Worm (Caenorhabditis elegans) whole organism, mixed stage, embryonic: ENCODE results near the gene M02B1.3.
"Not testable (repeated sequence)": the region's sequence is repeated elsewhere in the genome, so short reads cannot be mapped to it uniquely, and the experiment has no call there.

ENCODE experiments used
- M03D4.4 ChIP-seq: sonication (generic microtip); optimal IDR thresholded peaks from 2 replicates; lab custom pipeline; 2017; ENCODE audit warnings: mild to moderate bottlenecking, missing genetic modification characterization, missing compliant biosample characterization
- blmp-1 ChIP-seq: fragments of 150-350 bp; optimal IDR thresholded peaks from 2 replicates; lab custom pipeline; 2014; ENCODE audit warnings: missing biosample characterization, missing genetic modification characterization
- ceh-39 ChIP-seq: fragments of 150-350 bp; optimal IDR thresholded peaks from 2 replicates; lab custom pipeline; 2014; ENCODE audit warnings: missing biosample characterization, missing genetic modification characterization
- ceh-43 ChIP-seq: fragments of 200-800 bp; sonication (Bioruptor generic); optimal IDR thresholded peaks from 2 replicates; lab custom pipeline; 2018; ENCODE audit warnings: mild to moderate bottlenecking, missing genetic modification characterization, moderate library complexity, missing compliant biosample characterization
- ces-1 ChIP-seq: fragments of 150-350 bp; optimal IDR thresholded peaks from 2 replicates; lab custom pipeline; 2014; ENCODE audit warnings: missing biosample characterization, missing genetic modification reagents, missing genetic modification characterization
- cnd-1 ChIP-seq: fragments of 200-800 bp; sonication (Bioruptor generic); optimal IDR thresholded peaks from 2 replicates; lab custom pipeline; 2018; ENCODE audit warnings: mild to moderate bottlenecking, missing genetic modification characterization, missing compliant biosample characterization
- drap-1 ChIP-seq: fragments of 200-800 bp; sonication (Bioruptor generic); optimal IDR thresholded peaks from 3 replicates; lab custom pipeline; 2018; ENCODE audit warnings: mild to moderate bottlenecking, missing genetic modification characterization, missing compliant biosample characterization
- elt-1 ChIP-seq: sonication (generic microtip); optimal IDR thresholded peaks from 2 replicates; lab custom pipeline; 2017; ENCODE audit warnings: missing genetic modification characterization, mild to moderate bottlenecking, missing compliant biosample characterization, antibody characterized with exemption, moderate library complexity, borderline replicate concordance; ENCODE audit not compliant: insufficient read depth
- elt-3 ChIP-seq: fragments of 150-350 bp; optimal IDR thresholded peaks from 2 replicates; lab custom pipeline; 2014; ENCODE audit warnings: missing biosample characterization, missing genetic modification characterization
- flh-1 ChIP-seq: fragments of 200-800 bp; sonication (Bioruptor generic); optimal IDR thresholded peaks from 2 replicates; lab custom pipeline; 2018; ENCODE audit warnings: mild to moderate bottlenecking, missing genetic modification characterization, moderate library complexity, missing compliant biosample characterization
- ham-2 ChIP-seq: fragments of 200-800 bp; sonication (Bioruptor generic); optimal IDR thresholded peaks from 2 replicates; lab custom pipeline; 2018; ENCODE audit warnings: mild to moderate bottlenecking, missing genetic modification characterization, missing compliant biosample characterization
- hlh-1 ChIP-seq: fragments of 150-350 bp; optimal IDR thresholded peaks from 2 replicates; lab custom pipeline; 2014; ENCODE audit warnings: missing biosample characterization, missing genetic modification reagents, missing genetic modification characterization
- lin-13 ChIP-seq: fragments of 150-350 bp; optimal IDR thresholded peaks from 2 replicates; lab custom pipeline; 2014; ENCODE audit warnings: missing biosample characterization, missing genetic modification characterization
- lin-32 ChIP-seq: fragments of 200-800 bp; sonication (Bioruptor generic); optimal IDR thresholded peaks from 2 replicates; lab custom pipeline; 2018; ENCODE audit warnings: mild to moderate bottlenecking, missing genetic modification characterization, missing compliant biosample characterization
- lsy-2 ChIP-seq: fragments of 150-350 bp; optimal IDR thresholded peaks from 2 replicates; lab custom pipeline; 2014; ENCODE audit warnings: missing biosample characterization, missing genetic modification characterization
- mep-1 ChIP-seq: fragments of 150-350 bp; optimal IDR thresholded peaks from 2 replicates; lab custom pipeline; 2017; ENCODE audit warnings: missing biosample characterization, missing genetic modification reagents, missing genetic modification characterization, inconsistent platforms
- mls-2 ChIP-seq: sonication (generic microtip); optimal IDR thresholded peaks from 2 replicates; lab custom pipeline; 2016; ENCODE audit warnings: mild to moderate bottlenecking, missing genetic modification characterization, moderate library complexity, missing compliant biosample characterization
- nhr-12 ChIP-seq: fragments of 150-350 bp; optimal IDR thresholded peaks from 2 replicates; lab custom pipeline; 2014; ENCODE audit warnings: missing biosample characterization, missing genetic modification characterization
- nhr-2 ChIP-seq: fragments of 150-350 bp; optimal IDR thresholded peaks from 2 replicates; lab custom pipeline; 2014; ENCODE audit warnings: missing biosample characterization, missing genetic modification characterization
- nhr-237 ChIP-seq: fragments of 150-350 bp; optimal IDR thresholded peaks from 2 replicates; lab custom pipeline; 2014; ENCODE audit warnings: missing biosample characterization, missing genetic modification characterization
- nhr-28 ChIP-seq: fragments of 150-350 bp; optimal IDR thresholded peaks from 2 replicates; lab custom pipeline; 2014; ENCODE audit warnings: missing biosample characterization, missing genetic modification characterization
- nhr-76 ChIP-seq: sonication (generic microtip); optimal IDR thresholded peaks from 2 replicates; lab custom pipeline; 2017; ENCODE audit warnings: missing biosample characterization, missing genetic modification characterization
- pha-4 ChIP-seq: fragments of 150-350 bp; optimal IDR thresholded peaks from 2 replicates; lab custom pipeline; 2018; ENCODE audit warnings: missing biosample characterization, missing genetic modification reagents, missing genetic modification characterization
- sem-2 ChIP-seq: fragments of 200-800 bp; sonication (Bioruptor generic); optimal IDR thresholded peaks from 2 replicates; lab custom pipeline; 2018; ENCODE audit warnings: mild to moderate bottlenecking, missing genetic modification characterization, missing compliant biosample characterization
- sptf-1 ChIP-seq: sonication (generic microtip); optimal IDR thresholded peaks from 2 replicates; lab custom pipeline; 2017; ENCODE audit warnings: mild to moderate bottlenecking, missing genetic modification characterization, moderate library complexity, missing compliant biosample characterization
- unc-120 ChIP-seq: sonication (generic microtip); optimal IDR thresholded peaks from 2 replicates; lab custom pipeline; 2017; ENCODE audit warnings: missing genetic modification characterization, missing compliant biosample characterization; ENCODE audit not compliant: poor library complexity, severe bottlenecking
- unc-39 ChIP-seq: fragments of 150-350 bp; optimal IDR thresholded peaks from 2 replicates; lab custom pipeline; 2014; ENCODE audit warnings: missing biosample characterization, missing genetic modification characterization
- zip-8 ChIP-seq: fragments of 150-350 bp; optimal IDR thresholded peaks from 2 replicates; lab custom pipeline; 2014; ENCODE audit warnings: missing biosample characterization, missing genetic modification characterization
- ztf-11 ChIP-seq: fragments of 150-350 bp; optimal IDR thresholded peaks from 2 replicates; lab custom pipeline; 2014; ENCODE audit warnings: missing biosample characterization, missing genetic modification characterization

The M02B1.3 gene

DNA sequence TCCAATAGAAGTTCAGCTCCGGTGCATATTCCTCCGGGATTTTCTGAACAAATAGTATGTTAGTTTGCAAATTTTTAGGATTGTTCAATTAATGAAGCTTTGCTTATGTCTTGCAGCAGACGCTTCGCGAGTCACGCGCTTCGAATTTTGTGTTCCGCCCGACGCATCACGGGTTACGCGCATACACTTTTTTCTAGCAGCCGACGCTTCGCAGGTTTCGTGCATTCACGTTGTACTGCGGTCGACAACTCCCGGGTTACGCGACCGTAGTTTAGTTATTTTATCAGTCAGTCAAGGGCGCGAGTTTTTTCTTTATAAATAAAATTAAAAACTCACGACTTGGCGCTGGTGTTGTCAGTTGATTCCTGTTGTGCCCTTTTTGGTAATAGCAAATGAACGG lies 33.5 kb downstream of the M02B1.3 start:
- TF ChIP-seq ham-2 (GFP tag; lab: Kevin White, UChicago) (no peak), zip-8 (tag; lab: Kevin White, UChicago) (no peak), sem-2 (GFP tag; lab: Kevin White, UChicago) (no peak), nhr-76 (tag; lab: Kevin White, UChicago) (no peak), lin-32 (GFP tag; lab: Kevin White, UChicago) (no peak), ztf-11 (tag; lab: Kevin White, UChicago) (no peak), ceh-39 (no peak), flh-1 (GFP tag; lab: Kevin White, UChicago) (no peak), nhr-237 (tag; lab: Kevin White, UChicago) (no peak), nhr-2 (tag; lab: Kevin White, UChicago) (no peak), elt-3 (tag; lab: Kevin White, UChicago) (no peak)
- TF ChIP-seq, all 35 proteins: peak for 0

DNA sequence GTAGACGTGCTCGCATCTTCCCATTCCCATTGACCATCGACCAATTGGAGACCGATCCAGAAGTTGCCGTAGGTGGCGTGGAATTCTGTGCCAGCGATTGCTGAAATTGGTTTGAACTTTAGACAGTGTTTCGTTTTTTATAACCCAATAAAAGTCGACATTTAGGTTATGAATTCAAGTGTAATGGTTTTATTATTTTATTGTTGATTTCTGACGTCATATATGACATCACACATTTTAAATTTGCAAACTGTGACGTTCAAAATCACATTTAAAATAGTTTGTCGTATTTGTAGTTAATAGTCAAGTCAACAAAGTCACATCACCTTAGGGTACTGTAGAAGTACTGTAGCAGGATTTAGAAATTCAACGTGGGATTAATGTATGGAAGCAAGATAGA lies 34.0 kb downstream of the M02B1.3 start:
- TF ChIP-seq zip-8 (tag; lab: Kevin White, UChicago) (peak; percentile 84), M03D4.4 (tag; lab: Kevin White, UChicago) (no peak)
- TF ChIP-seq, all 35 proteins: peak for 1

DNA sequence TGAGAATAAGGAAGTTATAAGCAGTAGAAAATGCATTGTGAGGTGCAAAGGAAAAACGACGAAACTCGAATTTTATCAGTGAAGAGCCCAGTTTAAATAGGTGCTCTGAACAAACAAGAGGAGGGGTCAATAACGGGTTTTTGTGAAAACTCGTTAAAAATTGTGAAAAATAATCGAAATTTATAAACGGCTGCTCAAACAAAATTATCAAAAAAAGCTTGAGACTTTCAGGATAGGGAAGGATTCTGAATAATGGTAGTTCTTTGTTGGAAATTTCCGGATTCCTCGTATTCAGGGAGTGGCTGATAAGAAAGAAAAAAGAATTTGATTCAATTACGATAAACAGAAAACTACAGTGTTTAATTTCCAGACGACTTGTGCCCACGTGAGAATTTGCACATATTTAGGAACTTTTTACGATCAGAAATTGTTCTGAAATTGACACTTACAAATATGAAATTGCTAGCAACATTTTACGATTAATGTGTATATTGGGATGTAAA lies 35.2 kb downstream of the M02B1.3 start, which contains the start of gene clec-187:
clec-187 (minus strand) TSS at position 51 of the 503 bp plus-strand sequence.
- no peak for TF ChIP-seq lin-13 (tag; lab: Kevin White, UChicago)
- TF ChIP-seq elt-1 = no peak
- no peak for TF ChIP-seq cnd-1 (tag; lab: Kevin White, UChicago)
- no peak for TF ChIP-seq sptf-1 (tag; lab: Kevin White, UChicago)
- no peak for TF ChIP-seq unc-120 (tag; lab: Kevin White, UChicago)
- TF ChIP-seq unc-39 (tag; lab: Kevin White, UChicago) = no peak
- TF ChIP-seq zip-8 (tag; lab: Kevin White, UChicago) = no peak
- no peak for TF ChIP-seq nhr-237 (tag; lab: Kevin White, UChicago)
- TF ChIP-seq pha-4 = no peak
- no peak for TF ChIP-seq lsy-2
- TF ChIP-seq elt-3 (tag; lab: Kevin White, UChicago) = no peak
- TF ChIP-seq flh-1 (GFP tag; lab: Kevin White, UChicago) = no peak
- no peak for TF ChIP-seq nhr-2 (tag; lab: Kevin White, UChicago)

DNA sequence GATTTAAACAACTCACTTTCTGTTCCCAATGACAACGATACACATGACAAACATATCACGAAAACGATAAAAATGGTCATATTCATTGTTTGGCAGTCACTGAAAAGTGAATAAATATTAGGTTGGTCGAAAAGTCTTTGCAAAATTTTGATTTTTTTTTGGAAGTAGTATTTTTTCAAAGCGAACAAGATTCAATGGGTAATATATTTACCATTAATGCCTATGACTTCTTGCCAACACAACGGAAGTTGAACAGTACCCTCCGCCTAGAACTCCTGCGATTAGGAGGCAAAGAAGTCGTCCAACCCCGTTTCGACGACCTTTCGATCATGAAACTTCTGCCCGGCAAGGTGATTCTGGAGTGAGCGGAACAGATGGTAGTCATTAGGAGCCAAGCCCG lies 39.0 kb downstream of the M02B1.3 start, which contains the start of gene ZK896.1:
ZK896.1 (minus strand) TSS at position 101 of the 400 bp plus-strand sequence.
- TF ChIP-seq ceh-39; sptf-1 (tag; lab: Kevin White, UChicago); ces-1: not testable (repeated sequence)

DNA sequence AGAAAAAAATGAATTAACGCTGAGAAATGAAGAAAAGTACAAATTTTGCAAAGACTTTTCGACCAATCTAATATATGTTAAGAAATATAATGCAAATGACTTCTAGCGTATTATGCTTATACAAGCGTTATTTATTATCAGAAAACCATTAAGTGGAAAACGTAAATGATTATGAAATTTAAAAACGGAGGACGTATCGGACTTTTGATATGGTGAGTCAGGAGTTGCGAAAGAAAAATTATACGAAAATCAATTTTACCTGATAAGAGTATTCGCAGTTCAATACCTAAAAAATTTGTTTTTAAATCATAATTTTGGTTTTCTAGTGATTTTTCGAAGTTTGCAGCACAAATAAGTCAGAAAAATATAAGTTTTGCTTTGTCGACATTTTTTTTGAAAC lies 40.2 kb downstream of the M02B1.3 start:
- TF ChIP-seq blmp-1 (tag; lab: Kevin White, UChicago) = no peak
- no peak for TF ChIP-seq lin-32 (GFP tag; lab: Kevin White, UChicago)
- no peak for TF ChIP-seq nhr-28 (tag; lab: Kevin White, UChicago)
- no peak for TF ChIP-seq ham-2 (GFP tag; lab: Kevin White, UChicago)
- TF ChIP-seq unc-120 (tag; lab: Kevin White, UChicago) = no peak
- TF ChIP-seq unc-39 (tag; lab: Kevin White, UChicago) = no peak
- TF ChIP-seq drap-1 (GFP tag; lab: Kevin White, UChicago) = no peak
- TF ChIP-seq nhr-12 = no peak
- TF ChIP-seq elt-3 (tag; lab: Kevin White, UChicago) = no peak
- TF ChIP-seq zip-8 (tag; lab: Kevin White, UChicago) = no peak
- no peak for TF ChIP-seq mls-2
- TF ChIP-seq mep-1 (tag; lab: Kevin White, UChicago) = no peak
- no peak for TF ChIP-seq pha-4
- no peak for TF ChIP-seq lsy-2
- no peak for TF ChIP-seq nhr-76 (tag; lab: Kevin White, UChicago)
- TF ChIP-seq ceh-43 = no peak
- TF ChIP-seq cnd-1 (tag; lab: Kevin White, UChicago) = no peak
- no peak for TF ChIP-seq elt-1
- TF ChIP-seq ceh-39 = no peak
- TF ChIP-seq hlh-1 = no peak

DNA sequence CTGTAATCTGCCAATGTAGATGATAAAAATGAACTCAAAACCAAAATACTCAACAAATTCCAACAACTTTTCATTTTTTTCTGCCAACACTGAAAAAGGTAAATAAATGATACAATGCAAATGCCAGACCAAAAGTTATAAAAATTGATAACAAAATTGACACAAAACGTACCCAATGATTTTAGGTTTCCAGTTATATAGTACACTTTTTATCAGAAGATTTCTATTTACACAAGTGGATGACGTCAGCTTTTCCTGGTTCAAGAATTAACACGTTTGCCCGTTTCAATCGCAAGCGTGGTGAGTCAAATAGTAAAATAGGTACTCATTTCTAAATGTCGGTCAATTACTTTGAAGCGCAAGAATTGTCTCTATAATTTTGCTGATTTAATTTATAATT lies 43.2 kb downstream of the M02B1.3 start, which contains the start of gene ZK896.5:
ZK896.5 (minus strand) TSS at position 89 of the 400 bp plus-strand sequence.
- TF ChIP-seq pha-4 (no peak), nhr-237 (tag; lab: Kevin White, UChicago) (no peak), unc-39 (tag; lab: Kevin White, UChicago) (no peak), ces-1 (no peak)
